Fruit fly (Drosophila melanogaster) whole organism, embryonic: ENCODE results near the gene Top3alpha.

ENCODE experiments used
- ATbp ChIP-seq: fragments of 200-800 bp; sonication (Bioruptor generic); optimal IDR thresholded peaks from 2 replicates; lab custom pipeline; 2017; ENCODE audit warnings: missing biosample characterization, mild to moderate bottlenecking, missing genetic modification characterization, missing genetic modification reagents
- Ada2b ChIP-seq: fragments of 200-800 bp; sonication (Bioruptor generic); IDR thresholded peaks from 2 replicates; pipeline ENCODE4 v1.3.6; 2022; ENCODE audit warnings: missing biosample characterization, missing genetic modification characterization
- Adf1 ChIP-seq: fragments of 200-800 bp; sonication (Bioruptor generic); IDR thresholded peaks from 2 replicates; pipeline ENCODE4 v1.3.6; 2022; ENCODE audit warnings: missing biosample characterization, missing genetic modification characterization
- CG10321 ChIP-seq: fragments of 200-800 bp; sonication (Bioruptor generic); IDR thresholded peaks from 2 replicates; pipeline ENCODE4 v1.3.6; 2022; ENCODE audit warnings: missing biosample characterization, missing genetic modification characterization
- CG10959 ChIP-seq: fragments of 200-800 bp; sonication (Bioruptor generic); IDR thresholded peaks from 2 replicates; pipeline ENCODE4 v1.3.6; 2022; ENCODE audit warnings: missing biosample characterization, missing genetic modification characterization
- CG11696 ChIP-seq: fragments of 200-800 bp; sonication (Bioruptor generic); IDR thresholded peaks from 2 replicates; pipeline ENCODE4 v1.3.6; 2022; ENCODE audit warnings: missing biosample characterization, missing genetic modification characterization
- CG15479 ChIP-seq: fragments of 200-800 bp; sonication (Bioruptor generic); optimal IDR thresholded peaks from 3 replicates; lab custom pipeline; 2019; ENCODE audit warnings: missing biosample characterization, mild to moderate bottlenecking, missing genetic modification characterization, moderate library complexity
- CG15696 ChIP-seq: fragments of 200-800 bp; sonication (Bioruptor generic); optimal IDR thresholded peaks from 2 replicates; lab custom pipeline; 2019; ENCODE audit warnings: missing biosample characterization, mild to moderate bottlenecking, missing genetic modification characterization, moderate library complexity
- CG1603 ChIP-seq: fragments of 200-800 bp; sonication (Bioruptor generic); optimal IDR thresholded peaks from 2 replicates; lab custom pipeline; 2019; ENCODE audit warnings: missing biosample characterization, mild to moderate bottlenecking, missing genetic modification characterization, moderate library complexity
- CG17568 ChIP-seq: fragments of 200-800 bp; sonication (Bioruptor generic); optimal IDR thresholded peaks from 2 replicates; lab custom pipeline; 2018; ENCODE audit warnings: missing biosample characterization, mild to moderate bottlenecking, missing genetic modification characterization, moderate library complexity
- CG2129 ChIP-seq: fragments of 200-800 bp; sonication (Bioruptor generic); IDR thresholded peaks from 2 replicates; pipeline ENCODE4 v1.3.6; 2022; ENCODE audit warnings: missing biosample characterization, missing genetic modification characterization; ENCODE audit not compliant: partially characterized antibody
- CG30403 ChIP-seq: fragments of 200-800 bp; sonication (Bioruptor generic); optimal IDR thresholded peaks from 3 replicates; lab custom pipeline; 2016; ENCODE audit warnings: missing biosample characterization, missing genetic modification characterization
- CG33213 ChIP-seq: fragments of 200-800 bp; sonication (Bioruptor generic); optimal IDR thresholded peaks from 3 replicates; lab custom pipeline; 2016; ENCODE audit warnings: missing biosample characterization, missing genetic modification characterization
- CG33557 ChIP-seq: fragments of 200-800 bp; sonication (Bioruptor generic); optimal IDR thresholded peaks from 2 replicates; lab custom pipeline; 2019; ENCODE audit warnings: missing biosample characterization, mild to moderate bottlenecking, missing genetic modification characterization, moderate library complexity
- CG34376 ChIP-seq: fragments of 200-800 bp; sonication (Bioruptor generic); optimal IDR thresholded peaks from 2 replicates; lab custom pipeline; 2018; ENCODE audit warnings: missing biosample characterization, mild to moderate bottlenecking, missing genetic modification characterization
- CG8944 ChIP-seq: fragments of 200-800 bp; sonication (Bioruptor generic); optimal IDR thresholded peaks from 3 replicates; lab custom pipeline; 2016; ENCODE audit warnings: missing biosample characterization, missing genetic modification characterization
- CG9609 ChIP-seq: fragments of 200-800 bp; sonication (Bioruptor generic); optimal IDR thresholded peaks from 3 replicates; lab custom pipeline; 2016; ENCODE audit warnings: missing biosample characterization, missing genetic modification characterization
- CG9727 ChIP-seq: fragments of 200-800 bp; sonication (Bioruptor generic); optimal IDR thresholded peaks from 3 replicates; lab custom pipeline; 2017; ENCODE audit warnings: missing biosample characterization, mild to moderate bottlenecking, missing genetic modification characterization
- CoRest ChIP-seq: fragments of 200-800 bp; sonication (Bioruptor generic); optimal IDR thresholded peaks from 3 replicates; lab custom pipeline; 2018; ENCODE audit warnings: missing biosample characterization, mild to moderate bottlenecking, missing genetic modification characterization, moderate library complexity
- H15 ChIP-seq: fragments of 200-800 bp; sonication (Bioruptor generic); IDR thresholded peaks from 3 replicates; pipeline ENCODE4 v1.3.6; 2022; ENCODE audit warnings: missing biosample characterization, missing genetic modification characterization
- Hey ChIP-seq: fragments of 200-800 bp; sonication (Bioruptor generic); optimal IDR thresholded peaks from 3 replicates; lab custom pipeline; 2018; ENCODE audit warnings: missing biosample characterization, mild to moderate bottlenecking, missing genetic modification characterization
- Hr3 ChIP-seq: fragments of 200-800 bp; sonication (Bioruptor generic); optimal IDR thresholded peaks from 3 replicates; lab custom pipeline; 2016; ENCODE audit warnings: missing biosample characterization, missing genetic modification characterization
- Hr39 ChIP-seq: fragments of >200 bp; optimal IDR thresholded peaks from 2 replicates; lab custom pipeline; 2017
- Hsf ChIP-seq: fragments of 200-800 bp; sonication (Bioruptor generic); optimal IDR thresholded peaks from 3 replicates; lab custom pipeline; 2016; ENCODE audit warnings: missing biosample characterization, missing genetic modification characterization
- Mad ChIP-seq: fragments of 200-800 bp; sonication (Bioruptor generic); optimal IDR thresholded peaks from 2 replicates; lab custom pipeline; 2016; ENCODE audit warnings: missing biosample characterization, missing genetic modification characterization
- Med ChIP-seq: fragments of 200-800 bp; sonication (Bioruptor generic); peaks from one replicate; lab custom pipeline; 2016; ENCODE audit warnings: missing biosample characterization, missing genetic modification characterization, mild to moderate bottlenecking, inconsistent platforms, moderate library complexity
- Mes4 ChIP-seq: fragments of 200-800 bp; sonication (Bioruptor generic); optimal IDR thresholded peaks from 2 replicates; lab custom pipeline; 2016; ENCODE audit warnings: missing biosample characterization, missing genetic modification characterization
- Myb ChIP-seq: fragments of 200-800 bp; sonication (Bioruptor generic); optimal IDR thresholded peaks from 2 replicates; lab custom pipeline; 2016; ENCODE audit warnings: missing biosample characterization, missing genetic modification characterization
- NfI ChIP-seq: fragments of 200-800 bp; sonication (Bioruptor generic); optimal IDR thresholded peaks from 3 replicates; lab custom pipeline; 2018; ENCODE audit warnings: missing biosample characterization, mild to moderate bottlenecking, missing genetic modification characterization, moderate library complexity
- Pdp1 ChIP-seq, 2 experiments: fragments of 200-800 bp; sonication (Bioruptor generic); optimal IDR thresholded peaks; 3 replicates each; lab custom pipeline; 2016; ENCODE audit warnings: missing biosample characterization in 2 of 2, missing genetic modification characterization in 2 of 2, mild to moderate bottlenecking in 1 of 2, moderate library complexity in 1 of 2
- Ravus ChIP-seq: fragments of 200-800 bp; sonication (Bioruptor generic); IDR thresholded peaks from 2 replicates; pipeline ENCODE4 v1.3.6; 2022; ENCODE audit warnings: missing biosample characterization, missing genetic modification characterization
- Sry-β ChIP-seq: fragments of 200-800 bp; sonication (Bioruptor generic); optimal IDR thresholded peaks from 2 replicates; lab custom pipeline; 2018; ENCODE audit warnings: missing biosample characterization, mild to moderate bottlenecking, missing genetic modification characterization, moderate library complexity
- ab ChIP-seq: fragments of 200-800 bp; sonication (Bioruptor generic); optimal IDR thresholded peaks from 2 replicates; lab custom pipeline; 2016; ENCODE audit warnings: missing biosample characterization, missing genetic modification characterization
- chinmo ChIP-seq: fragments of 200-800 bp; sonication (Bioruptor generic); IDR thresholded peaks from 4 replicates; pipeline ENCODE4 v1.3.6; 2022; ENCODE audit warnings: missing biosample characterization, missing genetic modification characterization; ENCODE audit not compliant: partially characterized antibody
- corto ChIP-seq: fragments of 200-800 bp; sonication (Bioruptor generic); optimal IDR thresholded peaks from 2 replicates; lab custom pipeline; 2016; ENCODE audit warnings: missing biosample characterization, mild to moderate bottlenecking, missing genetic modification characterization, moderate library complexity
- cwo ChIP-seq: fragments of 200-800 bp; sonication (Bioruptor generic); optimal IDR thresholded peaks from 3 replicates; lab custom pipeline; 2017; ENCODE audit warnings: missing biosample characterization, missing genetic modification characterization, mild to moderate bottlenecking, moderate library complexity, missing genetic modification reagents
- danr ChIP-seq: fragments of 200-800 bp; sonication (Bioruptor generic); IDR thresholded peaks from 2 replicates; pipeline ENCODE4 v1.3.6; 2022; ENCODE audit warnings: missing biosample characterization, missing genetic modification characterization
- dpn ChIP-seq, 2 experiments: fragments of 200-800 bp; sonication (Bioruptor generic); optimal IDR thresholded peaks; 3 replicates each; lab custom pipeline; 2016; ENCODE audit warnings: missing biosample characterization in 2 of 2, missing genetic modification characterization in 2 of 2
- exex ChIP-seq: fragments of 200-800 bp; sonication (Bioruptor generic); optimal IDR thresholded peaks from 4 replicates; lab custom pipeline; 2018; ENCODE audit warnings: missing biosample characterization, mild to moderate bottlenecking, missing genetic modification characterization, moderate library complexity
- gcm ChIP-seq: fragments of 200-800 bp; sonication (Bioruptor generic); optimal IDR thresholded peaks from 2 replicates; lab custom pipeline; 2019; ENCODE audit warnings: missing biosample characterization, mild to moderate bottlenecking, missing genetic modification characterization, moderate library complexity
- grn ChIP-seq: fragments of 200-800 bp; sonication (Bioruptor generic); optimal IDR thresholded peaks from 3 replicates; lab custom pipeline; 2017; ENCODE audit warnings: missing biosample characterization, missing genetic modification characterization
- her ChIP-seq: fragments of 200-800 bp; sonication (Bioruptor generic); optimal IDR thresholded peaks from 2 replicates; lab custom pipeline; 2016; ENCODE audit warnings: missing biosample characterization, missing genetic modification characterization
- nerfin-1 ChIP-seq: fragments of 200-800 bp; sonication (Bioruptor generic); optimal IDR thresholded peaks from 3 replicates; lab custom pipeline; 2019; ENCODE audit warnings: missing biosample characterization, mild to moderate bottlenecking, missing genetic modification characterization, moderate library complexity
- onecut ChIP-seq: fragments of 200-800 bp; sonication (Bioruptor generic); IDR thresholded peaks from 2 replicates; pipeline ENCODE4 v1.3.6; 2022; ENCODE audit warnings: missing biosample characterization, missing genetic modification characterization
- schlank ChIP-seq: fragments of 200-800 bp; sonication (Bioruptor generic); optimal IDR thresholded peaks from 2 replicates; lab custom pipeline; 2018; ENCODE audit warnings: missing biosample characterization, mild to moderate bottlenecking, missing genetic modification characterization
- sd ChIP-seq: fragments of 200-800 bp; sonication (Bioruptor generic); optimal IDR thresholded peaks from 3 replicates; lab custom pipeline; 2018; ENCODE audit warnings: missing biosample characterization, mild to moderate bottlenecking, missing genetic modification characterization, moderate library complexity
- sens ChIP-seq: fragments of 200-800 bp; sonication (Bioruptor generic); peaks from one replicate; lab custom pipeline; 2016; ENCODE audit warnings: missing biosample characterization, missing genetic modification characterization
- sob ChIP-seq: fragments of 200-800 bp; sonication (Bioruptor generic); IDR thresholded peaks from 2 replicates; pipeline ENCODE4 v1.3.6; 2022; ENCODE audit warnings: missing biosample characterization, missing genetic modification characterization
- sug ChIP-seq: fragments of 200-800 bp; optimal IDR thresholded peaks from 2 replicates; lab custom pipeline; 2019; ENCODE audit warnings: missing biosample characterization, mild to moderate bottlenecking, missing genetic modification characterization, moderate library complexity
- tin ChIP-seq: fragments of 200-800 bp; sonication (Bioruptor generic); optimal IDR thresholded peaks from 3 replicates; lab custom pipeline; 2016; ENCODE audit warnings: missing biosample characterization, missing genetic modification characterization

Top3alpha gene

DNA sequence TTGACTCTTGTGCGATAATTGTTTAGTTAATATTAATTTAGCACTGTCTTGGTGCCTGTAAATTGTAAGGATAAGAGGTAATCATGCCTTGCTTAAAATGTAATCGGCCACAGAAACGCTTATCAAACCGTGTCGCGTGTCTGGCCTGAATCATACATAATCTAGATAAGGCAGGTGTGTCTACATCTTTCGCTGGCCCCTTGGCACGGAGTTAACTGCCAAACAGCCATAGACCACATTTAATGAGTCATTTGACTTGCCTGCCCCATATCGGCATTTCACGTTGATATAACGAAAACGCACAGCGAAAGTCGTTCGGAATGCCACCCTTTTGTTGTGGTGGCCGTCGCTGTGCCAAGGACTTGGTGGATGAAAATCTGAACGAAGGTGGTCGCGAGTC lies 37.3 kb downstream of the Top3alpha start, which contains the start of gene CG31697:
CG31697 (plus strand) TSS at position 215 of the 400 bp plus-strand sequence.
- TF ChIP-seq Ada2b (GFP tag; lab: Robert Waterston, UW) = no peak
- TF ChIP-seq CG30403 = no peak
- no peak for TF ChIP-seq Hsf (GFP tag; lab: Kevin White, UChicago)
- TF ChIP-seq her (GFP tag; lab: Kevin White, UChicago) = no peak
- no peak for TF ChIP-seq dpn (GFP tag; optimal IDR thresholded peaks at IDR 0.05; lab: Kevin White, UChicago)
- peak in 1 of 2 experiments; percentile 8 for TF ChIP-seq Pdp1 (GFP tag; optimal IDR thresholded peaks at IDR 0.05; lab: Kevin White, UChicago)
- TF ChIP-seq CG9727 (GFP tag; lab: Kevin White, UChicago) = no peak
- peak; percentile 69 for TF ChIP-seq sd (tag; lab: Kevin White, UChicago)
- no peak for TF ChIP-seq ab (GFP tag; lab: Kevin White, UChicago)
- no peak for TF ChIP-seq NfI (GFP tag; lab: Kevin White, UChicago)
- no peak for TF ChIP-seq CG9609 (GFP tag; lab: Kevin White, UChicago)
- TF ChIP-seq CG15479 = no peak
- TF ChIP-seq CG34376 (GFP tag; lab: Kevin White, UChicago) = peak; percentile 35
- TF ChIP-seq gcm (GFP tag; lab: Kevin White, UChicago) = no peak
- TF ChIP-seq schlank = no peak
- peak; percentile 76 for TF ChIP-seq nerfin-1 (tag; lab: Kevin White, UChicago)
- TF ChIP-seq chinmo (GFP tag; lab: Robert Waterston, UW) = no peak
- TF ChIP-seq sug (tag; lab: Kevin White, UChicago) = peak; percentile 58
- TF ChIP-seq sens = peak; percentile 56
- no peak for TF ChIP-seq CG8944 (GFP tag; lab: Kevin White, UChicago)
- peak; percentile 43 for TF ChIP-seq Med
- TF ChIP-seq exex (tag; lab: Kevin White, UChicago) = peak; percentile 78
- TF ChIP-seq grn (GFP tag; lab: Kevin White, UChicago) = peak; percentile 21
- TF ChIP-seq Adf1 (GFP tag; lab: Robert Waterston, UW) = no peak
- TF ChIP-seq Hey (tag; lab: Kevin White, UChicago) = peak; percentile 68
- TF ChIP-seq cwo (GFP tag; lab: Kevin White, UChicago) = peak; percentile 75
- TF ChIP-seq H15 = no peak
- TF ChIP-seq CG2129 (GFP tag; lab: Robert Waterston, UW) = no peak
- no peak for TF ChIP-seq CG10321 (GFP tag; lab: Robert Waterston, UW)

DNA sequence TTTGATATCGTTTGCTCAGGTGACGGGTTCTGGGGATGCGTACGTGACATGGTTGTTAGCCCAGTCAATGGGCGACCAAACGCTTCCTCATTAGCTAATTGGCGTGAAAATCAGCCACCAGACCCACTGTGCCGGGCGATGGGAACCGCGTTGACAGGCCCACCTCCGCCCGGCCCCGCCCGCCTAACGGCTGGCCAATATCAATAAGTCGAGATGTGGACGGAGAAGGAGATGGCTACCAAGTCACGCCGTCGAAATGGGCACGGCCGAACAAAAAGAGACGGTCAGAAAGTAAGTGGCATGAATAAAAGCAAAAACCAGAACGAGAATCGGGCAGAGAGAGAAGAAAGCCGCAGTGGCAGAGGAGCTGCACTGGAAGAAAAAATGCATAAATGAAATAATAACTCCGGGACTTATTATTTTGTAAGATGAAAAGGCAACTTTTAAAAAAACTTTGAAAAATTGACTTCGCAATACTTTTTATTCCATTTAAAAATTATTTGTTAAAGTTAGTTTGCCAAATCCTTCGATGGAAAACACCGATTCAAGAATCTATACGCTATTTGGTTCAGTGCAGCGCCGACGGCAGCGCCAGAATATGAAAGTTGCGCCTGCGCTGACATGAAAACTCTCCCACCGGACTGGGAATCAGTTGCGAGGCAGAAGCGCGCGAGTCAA lies 40.0 kb downstream of the Top3alpha start, which contains the start of gene CG13082:
CG13082 (plus strand) TSS at position 647 of the 678 bp plus-strand sequence.
- TF ChIP-seq CG33557 = peak; percentile 57
- TF ChIP-seq Hr3 (GFP tag; lab: Kevin White, UChicago) = peak; percentile 26
- TF ChIP-seq Hr39 (lab: Kevin White, UChicago) = peak; percentile 6
- TF ChIP-seq Myb (GFP tag; lab: Kevin White, UChicago) = no peak
- peak; percentile 52 for TF ChIP-seq tin (GFP tag; lab: Kevin White, UChicago)
- TF ChIP-seq onecut (GFP tag; lab: Robert Waterston, UW) = peak; percentile 13; the same call in 1 of the 2 replicates
- peak; percentile 35 for TF ChIP-seq corto (GFP tag; lab: Kevin White, UChicago)
- peak; percentile 31 for TF ChIP-seq ATbp
- TF ChIP-seq Mad (GFP tag; lab: Kevin White, UChicago) = peak; percentile 6
- no peak for TF ChIP-seq Ravus (GFP tag; lab: Robert Waterston, UW)
- peak; percentile 1 for TF ChIP-seq Sry-β
- TF ChIP-seq Mes4 (GFP tag; lab: Kevin White, UChicago) = peak; percentile 40
- no peak for TF ChIP-seq CG11696 (GFP tag; lab: Robert Waterston, UW)
- TF ChIP-seq sob = no peak
- no peak for TF ChIP-seq CG1603 (tag; lab: Kevin White, UChicago)
- peak; percentile 23 for TF ChIP-seq CG15696 (tag; lab: Kevin White, UChicago)
- 0 out of 2 replicates have a peak, but pooled peaks have one; percentile 18 for TF ChIP-seq CG10959 (GFP tag; lab: Robert Waterston, UW)
- TF ChIP-seq CG33213 = no peak
- TF ChIP-seq CG17568 (GFP tag; lab: Kevin White, UChicago) = peak; percentile 5
- no peak for TF ChIP-seq danr (GFP tag; lab: Robert Waterston, UW)
- TF ChIP-seq CoRest (tag; lab: Kevin White, UChicago) = peak; percentile 61
